Fruit fly (Drosophila melanogaster) whole organism, embryonic: ENCODE data around the gene CG7377.
A peak's percentile ranks its signal among the peaks of the same experiment; 100 is the strongest.

Source experiments
- Antp ChIP-seq: fragments of 200-800 bp; sonication (Bioruptor generic); optimal IDR thresholded peaks from 3 replicates; lab custom pipeline; 2016; ENCODE audit warnings: missing biosample characterization, missing genetic modification characterization
- BEAF-32 ChIP-seq: fragments of 200-800 bp; sonication (Bioruptor generic); optimal IDR thresholded peaks from 3 replicates; lab custom pipeline; 2017; ENCODE audit warnings: missing biosample characterization, missing genetic modification characterization, mild to moderate bottlenecking, moderate library complexity, missing genetic modification reagents
- CG10209 ChIP-seq: fragments of 200-800 bp; sonication (Bioruptor generic); optimal IDR thresholded peaks from 3 replicates; lab custom pipeline; 2017; ENCODE audit warnings: missing biosample characterization, mild to moderate bottlenecking, missing genetic modification characterization, missing genetic modification reagents
- CG10959 ChIP-seq: fragments of 200-800 bp; sonication (Bioruptor generic); IDR thresholded peaks from 2 replicates; pipeline ENCODE4 v1.3.6; 2022; ENCODE audit warnings: missing biosample characterization, missing genetic modification characterization
- CG11247 ChIP-seq: fragments of 200-800 bp; sonication (Bioruptor generic); IDR thresholded peaks from 2 replicates; pipeline ENCODE4 v1.3.6; 2022; ENCODE audit warnings: missing biosample characterization, missing genetic modification characterization
- CG11504 ChIP-seq: fragments of 200-800 bp; sonication (Bioruptor generic); optimal IDR thresholded peaks from 3 replicates; lab custom pipeline; 2019; ENCODE audit warnings: missing biosample characterization, mild to moderate bottlenecking, missing genetic modification characterization, moderate library complexity
- CG11696 ChIP-seq: fragments of 200-800 bp; sonication (Bioruptor generic); IDR thresholded peaks from 2 replicates; pipeline ENCODE4 v1.3.6; 2022; ENCODE audit warnings: missing biosample characterization, missing genetic modification characterization
- CG12219 ChIP-seq: fragments of 200-800 bp; sonication (Bioruptor generic); optimal IDR thresholded peaks from 3 replicates; lab custom pipeline; 2018; ENCODE audit warnings: missing biosample characterization, mild to moderate bottlenecking, missing genetic modification characterization
- CG15073 ChIP-seq: fragments of 200-800 bp; sonication (Bioruptor generic); optimal IDR thresholded peaks from 2 replicates; lab custom pipeline; 2016; ENCODE audit warnings: missing biosample characterization, missing genetic modification characterization
- CG15514 ChIP-seq: fragments of 200-800 bp; sonication (Bioruptor generic); optimal IDR thresholded peaks from 3 replicates; lab custom pipeline; 2017; ENCODE audit warnings: missing biosample characterization, missing genetic modification characterization, mild to moderate bottlenecking, moderate library complexity, missing genetic modification reagents
- CG1603 ChIP-seq: fragments of 200-800 bp; sonication (Bioruptor generic); optimal IDR thresholded peaks from 2 replicates; lab custom pipeline; 2019; ENCODE audit warnings: missing biosample characterization, mild to moderate bottlenecking, missing genetic modification characterization, moderate library complexity
- CG17186 ChIP-seq: fragments of 200-800 bp; sonication (Bioruptor generic); optimal IDR thresholded peaks from 3 replicates; lab custom pipeline; 2017; ENCODE audit warnings: missing biosample characterization, missing genetic modification reagents, missing genetic modification characterization
- CG17802 ChIP-seq: fragments of 200-800 bp; sonication (Bioruptor generic); optimal IDR thresholded peaks from 2 replicates; lab custom pipeline; 2018; ENCODE audit warnings: missing biosample characterization, mild to moderate bottlenecking, missing genetic modification characterization, moderate library complexity
- CG2116 ChIP-seq: fragments of 200-800 bp; sonication (Bioruptor generic); optimal IDR thresholded peaks from 3 replicates; lab custom pipeline; 2018; ENCODE audit warnings: missing biosample characterization, mild to moderate bottlenecking, missing genetic modification characterization
- CG2712 ChIP-seq: fragments of 200-800 bp; optimal IDR thresholded peaks from 3 replicates; lab custom pipeline; 2019; ENCODE audit warnings: missing biosample characterization, mild to moderate bottlenecking, missing genetic modification characterization, moderate library complexity
- CG6689 ChIP-seq: fragments of 200-800 bp; sonication (Bioruptor generic); IDR thresholded peaks from 2 replicates; pipeline ENCODE4 v1.3.6; 2022; ENCODE audit warnings: missing biosample characterization, missing genetic modification characterization
- CG7928 ChIP-seq: fragments of 200-800 bp; sonication (Bioruptor generic); optimal IDR thresholded peaks from 2 replicates; lab custom pipeline; 2017; ENCODE audit warnings: missing biosample characterization, mild to moderate bottlenecking, missing genetic modification characterization
- Camta ChIP-seq: fragments of 200-800 bp; sonication (Bioruptor generic); optimal IDR thresholded peaks from 2 replicates; lab custom pipeline; 2016; ENCODE audit warnings: missing biosample characterization, missing genetic modification characterization
- Dip2 ChIP-seq: fragments of 200-800 bp; sonication (Bioruptor generic); IDR thresholded peaks from 2 replicates; pipeline ENCODE4 v1.3.6; 2022; ENCODE audit warnings: missing biosample characterization, missing genetic modification characterization
- Dref ChIP-seq: fragments of 200-800 bp; sonication (Bioruptor generic); IDR thresholded peaks from 2 replicates; pipeline ENCODE4 v1.3.6; 2022; ENCODE audit warnings: missing biosample characterization, missing genetic modification characterization
- Fer3 ChIP-seq: fragments of 200-800 bp; sonication (Bioruptor generic); optimal IDR thresholded peaks from 2 replicates; lab custom pipeline; 2018; ENCODE audit warnings: missing biosample characterization, mild to moderate bottlenecking, missing genetic modification characterization, moderate library complexity
- HLH3B ChIP-seq: fragments of 200-800 bp; sonication (Bioruptor generic); IDR thresholded peaks from 2 replicates; pipeline ENCODE4 v1.3.6; 2022; ENCODE audit warnings: missing biosample characterization, missing genetic modification characterization
- Hr78 ChIP-seq, 2 experiments: fragments of 200-800 bp in 1 of 2; fragments of >200 bp in 1 of 2; sonication (Bioruptor generic) in 1 of 2; optimal IDR thresholded peaks; 2 replicates each; lab custom pipeline; 2017 to 2019; ENCODE audit warnings: missing biosample characterization in 2 of 2, missing genetic modification characterization in 2 of 2, mild to moderate bottlenecking in 1 of 2, moderate library complexity in 1 of 2
- MBD-R2 ChIP-seq: fragments of 200-800 bp; sonication (Bioruptor generic); IDR thresholded peaks from 2 replicates; pipeline ENCODE4 v1.3.6; 2022; ENCODE audit warnings: missing biosample characterization, missing genetic modification characterization
- Med ChIP-seq: fragments of 200-800 bp; sonication (Bioruptor generic); peaks from one replicate; lab custom pipeline; 2016; ENCODE audit warnings: missing biosample characterization, missing genetic modification characterization, mild to moderate bottlenecking, inconsistent platforms, moderate library complexity
- NFAT ChIP-seq: fragments of 200-800 bp; sonication (Bioruptor generic); IDR thresholded peaks from 2 replicates; pipeline ENCODE4 v1.3.6; 2022; ENCODE audit warnings: missing biosample characterization, missing genetic modification characterization
- NK7.1 ChIP-seq: fragments of 200-800 bp; sonication (Bioruptor generic); optimal IDR thresholded peaks from 3 replicates; lab custom pipeline; 2016; ENCODE audit warnings: missing biosample characterization, missing genetic modification characterization
- Rx ChIP-seq: fragments of 200-800 bp; sonication (Bioruptor generic); IDR thresholded peaks from 2 replicates; pipeline ENCODE4 v1.3.6; 2022; ENCODE audit warnings: missing biosample characterization, missing genetic modification characterization
- Scr ChIP-seq: fragments of 200-800 bp; sonication (Bioruptor generic); IDR thresholded peaks from 2 replicates; pipeline ENCODE4 v1.3.6; 2022; ENCODE audit warnings: missing biosample characterization, missing genetic modification characterization; ENCODE audit not compliant: partially characterized antibody
- Sin3A ChIP-seq: fragments of >200 bp; optimal IDR thresholded peaks from 2 replicates; lab custom pipeline; 2018
- Taf1 ChIP-seq: fragments of 200-800 bp; sonication (Bioruptor generic); IDR thresholded peaks from 2 replicates; pipeline ENCODE4 v1.3.6; 2022; ENCODE audit warnings: missing biosample characterization, missing genetic modification characterization
- aop ChIP-seq: fragments of 200-800 bp; sonication (Bioruptor generic); IDR thresholded peaks from 2 replicates; pipeline ENCODE4 v1.3.6; 2022; ENCODE audit warnings: missing biosample characterization, missing genetic modification characterization
- bcd ChIP-seq: fragments of 200-800 bp; sonication (Bioruptor generic); optimal IDR thresholded peaks from 2 replicates; lab custom pipeline; 2017; ENCODE audit warnings: missing biosample characterization, mild to moderate bottlenecking, missing genetic modification characterization
- crol ChIP-seq: fragments of 200-800 bp; sonication (Bioruptor generic); IDR thresholded peaks from 2 replicates; pipeline ENCODE4 v1.3.6; 2022; ENCODE audit warnings: missing biosample characterization, missing genetic modification characterization
- dmrt11E ChIP-seq: fragments of 200-800 bp; sonication (Bioruptor generic); optimal IDR thresholded peaks from 3 replicates; lab custom pipeline; 2018; ENCODE audit warnings: missing biosample characterization, mild to moderate bottlenecking, missing genetic modification characterization, moderate library complexity
- exex ChIP-seq: fragments of 200-800 bp; sonication (Bioruptor generic); optimal IDR thresholded peaks from 4 replicates; lab custom pipeline; 2018; ENCODE audit warnings: missing biosample characterization, mild to moderate bottlenecking, missing genetic modification characterization, moderate library complexity
- fd102C ChIP-seq: fragments of 200-800 bp; sonication (Bioruptor generic); optimal IDR thresholded peaks from 2 replicates; lab custom pipeline; 2018; ENCODE audit warnings: missing biosample characterization, mild to moderate bottlenecking, missing genetic modification characterization, moderate library complexity
- gro ChIP-seq: fragments of 200-800 bp; sonication (Bioruptor generic); optimal IDR thresholded peaks from 2 replicates; lab custom pipeline; 2016; ENCODE audit warnings: missing biosample characterization, missing genetic modification characterization
- gsb ChIP-seq: fragments of 200-800 bp; sonication (Bioruptor generic); IDR thresholded peaks from 2 replicates; pipeline ENCODE4 v1.3.6; 2022; ENCODE audit warnings: missing biosample characterization, missing genetic modification characterization
- jigr1 ChIP-seq: fragments of 200-800 bp; sonication (Bioruptor generic); IDR thresholded peaks from 3 replicates; pipeline ENCODE4 v1.3.6; 2022; ENCODE audit warnings: missing biosample characterization, missing genetic modification characterization
- kah ChIP-seq: fragments of 200-800 bp; sonication (Bioruptor generic); optimal IDR thresholded peaks from 2 replicates; lab custom pipeline; 2018; ENCODE audit warnings: missing biosample characterization, mild to moderate bottlenecking, missing genetic modification characterization
- ken ChIP-seq: fragments of 200-800 bp; sonication (Bioruptor generic); IDR thresholded peaks from 3 replicates; pipeline ENCODE4 v1.3.6; 2022; ENCODE audit warnings: missing biosample characterization, missing genetic modification characterization
- mirr ChIP-seq: fragments of 200-800 bp; sonication (Bioruptor generic); optimal IDR thresholded peaks from 3 replicates; lab custom pipeline; 2018; ENCODE audit warnings: missing biosample characterization, mild to moderate bottlenecking, missing genetic modification characterization
- otp ChIP-seq: fragments of 200-800 bp; sonication (Bioruptor generic); IDR thresholded peaks from 3 replicates; pipeline ENCODE4, ENCODE4 v1.3.6; 2022; ENCODE audit warnings: missing biosample characterization, missing genetic modification characterization
- peb ChIP-seq: fragments of 200-800 bp; sonication (Bioruptor generic); IDR thresholded peaks from 2 replicates; pipeline ENCODE4 v1.3.6; 2022; ENCODE audit warnings: missing biosample characterization, missing genetic modification characterization
- pita ChIP-seq: fragments of 200-800 bp; sonication (Bioruptor generic); optimal IDR thresholded peaks from 2 replicates; lab custom pipeline; 2017; ENCODE audit warnings: missing biosample characterization, mild to moderate bottlenecking, missing genetic modification characterization
- pros ChIP-seq: fragments of 200-800 bp; sonication (Bioruptor generic); optimal IDR thresholded peaks from 3 replicates; lab custom pipeline; 2019; ENCODE audit warnings: missing biosample characterization, mild to moderate bottlenecking, missing genetic modification characterization, moderate library complexity
- pzg ChIP-seq: fragments of 200-800 bp; sonication (Bioruptor generic); optimal IDR thresholded peaks from 3 replicates; lab custom pipeline; 2018; ENCODE audit warnings: missing biosample characterization, mild to moderate bottlenecking, missing genetic modification characterization, moderate library complexity
- seq ChIP-seq: fragments of 200-800 bp; sonication (Bioruptor generic); IDR thresholded peaks from 2 replicates; pipeline ENCODE4 v1.3.6; 2022; ENCODE audit warnings: missing biosample characterization, missing genetic modification characterization
- sim ChIP-seq: fragments of 200-800 bp; sonication (Bioruptor generic); IDR thresholded peaks from 2 replicates; pipeline ENCODE4 v1.3.6; 2022; ENCODE audit warnings: missing biosample characterization, missing genetic modification characterization
- tup ChIP-seq: fragments of 200-800 bp; sonication (Bioruptor generic); optimal IDR thresholded peaks from 2 replicates; lab custom pipeline; 2016; ENCODE audit warnings: missing biosample characterization, mild to moderate bottlenecking, missing genetic modification characterization, moderate library complexity
- yki ChIP-seq: fragments of >200 bp; optimal IDR thresholded peaks from 3 replicates; lab custom pipeline; 2018
- zfh2 ChIP-seq: fragments of 200-800 bp; sonication (Bioruptor generic); optimal IDR thresholded peaks from 2 replicates; lab custom pipeline; 2016; ENCODE audit warnings: missing biosample characterization, missing genetic modification characterization

CG7377 gene

DNA sequence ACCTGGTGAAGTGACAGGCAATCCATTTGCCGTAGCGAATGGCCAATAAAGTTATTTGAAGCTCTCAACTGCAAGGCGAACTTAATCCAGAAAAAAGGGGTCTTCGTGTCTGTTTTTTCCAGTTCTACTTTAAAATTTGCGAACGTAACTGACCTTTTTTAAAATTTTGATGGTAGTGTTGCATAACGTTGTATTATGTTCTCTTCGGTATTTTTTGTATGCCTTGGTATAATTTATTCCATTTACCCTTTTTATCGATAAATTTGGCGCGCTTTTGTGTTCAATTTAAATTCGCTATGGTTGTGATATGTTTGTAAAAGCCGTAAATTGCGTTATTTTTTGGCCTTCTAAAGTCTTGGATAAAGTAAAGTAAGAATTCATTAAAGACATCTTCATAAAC lies 41.2 kb downstream of the CG7377 start (continued):
- TF ChIP-seq Antp (GFP tag; lab: Kevin White, UChicago): no peak
- TF ChIP-seq Scr (GFP tag; lab: Robert Waterston, UW): no peak
- no peak for TF ChIP-seq gro (GFP tag; lab: Kevin White, UChicago)
- TF ChIP-seq peb (GFP tag; lab: Robert Waterston, UW): no peak
- TF ChIP-seq CG15073 (GFP tag; lab: Kevin White, UChicago): no peak
- TF ChIP-seq yki (lab: Kevin White, UChicago): no peak
- TF ChIP-seq NFAT (GFP tag; lab: Robert Waterston, UW): no peak
- no peak for TF ChIP-seq CG10209 (GFP tag; lab: Kevin White, UChicago)
- TF ChIP-seq Med (GFP tag; lab: Kevin White, UChicago): peak; percentile 23
- no peak for TF ChIP-seq CG10959 (GFP tag; lab: Robert Waterston, UW)
- peak; percentile 48 for TF ChIP-seq CG2116 (GFP tag; lab: Kevin White, UChicago)
- TF ChIP-seq HLH3B (GFP tag; lab: Robert Waterston, UW): no peak
- TF ChIP-seq CG2712 (tag; lab: Kevin White, UChicago): no peak
- no peak for TF ChIP-seq otp (GFP tag; lab: Robert Waterston, UW)
- TF ChIP-seq Fer3 (tag; lab: Kevin White, UChicago): no peak
- no peak for TF ChIP-seq Dip2
- TF ChIP-seq aop: no peak
- no peak for TF ChIP-seq gsb (GFP tag; lab: Robert Waterston, UW)
- TF ChIP-seq CG11247 (GFP tag; lab: Robert Waterston, UW): no peak
- peak; percentile 5 for TF ChIP-seq CG1603 (tag; lab: Kevin White, UChicago)
- peak; percentile 36 for TF ChIP-seq BEAF-32 (GFP tag; lab: Kevin White, UChicago)
- no peak for TF ChIP-seq dmrt11E (tag; lab: Kevin White, UChicago)
- no peak for TF ChIP-seq exex (tag; lab: Kevin White, UChicago)
- TF ChIP-seq CG6689 (GFP tag; lab: Robert Waterston, UW): no peak
- TF ChIP-seq fd102C (GFP tag; lab: Kevin White, UChicago): no peak
- TF ChIP-seq Sin3A (lab: Kevin White, UChicago): no peak
- no peak for TF ChIP-seq jigr1 (GFP tag; lab: Robert Waterston, UW)
- TF ChIP-seq bcd (GFP tag; lab: Kevin White, UChicago): no peak
- no peak for TF ChIP-seq seq (GFP tag; lab: Robert Waterston, UW)
- TF ChIP-seq zfh2 (GFP tag; lab: Kevin White, UChicago): no peak
- TF ChIP-seq sim (GFP tag; lab: Robert Waterston, UW): no peak
- no peak for TF ChIP-seq Hr78 (GFP tag; optimal IDR thresholded peaks at IDR 0.05; lab: Kevin White, UChicago)
- TF ChIP-seq CG15514: peak; percentile 57
- no peak for TF ChIP-seq ken
- TF ChIP-seq pzg (GFP tag; lab: Kevin White, UChicago): peak; percentile 61
- TF ChIP-seq Taf1 (GFP tag; lab: Robert Waterston, UW): no peak
- TF ChIP-seq CG17186: no peak
- no peak for TF ChIP-seq Camta
- peak; percentile 68 for TF ChIP-seq Dref
- TF ChIP-seq CG12219: no peak
- 0 out of 2 replicates have a peak, but pooled peaks have one; percentile 10 for TF ChIP-seq MBD-R2
- TF ChIP-seq CG11504 (tag; lab: Kevin White, UChicago): no peak
- TF ChIP-seq pros: no peak
- TF ChIP-seq NK7.1: no peak
- no peak for TF ChIP-seq kah (GFP tag; lab: Kevin White, UChicago)
- TF ChIP-seq CG7928 (GFP tag; lab: Kevin White, UChicago): no peak
- TF ChIP-seq CG17802: no peak
- no peak for TF ChIP-seq mirr
- TF ChIP-seq Rx (GFP tag; lab: Robert Waterston, UW): no peak
- no peak for TF ChIP-seq crol (GFP tag; lab: Robert Waterston, UW)
- TF ChIP-seq CG11696: no peak
- TF ChIP-seq tup (GFP tag; lab: Kevin White, UChicago): no peak
- TF ChIP-seq pita (GFP tag; lab: Kevin White, UChicago): no peak
